Fruit fly (Drosophila melanogaster) whole organism, embryonic: Measurements from ENCODE around the gene Chro.

ENCODE experiments used
- Atf-2 ChIP-seq: fragments of 200-800 bp; sonication (Bioruptor generic); optimal IDR thresholded peaks from 2 replicates; lab custom pipeline; 2016; ENCODE audit warnings: missing biosample characterization, missing genetic modification characterization
- Atf3 ChIP-seq: fragments of 200-800 bp; sonication (Bioruptor generic); optimal IDR thresholded peaks from 3 replicates; lab custom pipeline; 2016; ENCODE audit warnings: missing biosample characterization, missing genetic modification characterization
- Bdp1 ChIP-seq: fragments of 200-800 bp; sonication (Bioruptor generic); optimal IDR thresholded peaks from 3 replicates; lab custom pipeline; 2016; ENCODE audit warnings: missing biosample characterization, missing genetic modification characterization
- C15 ChIP-seq: fragments of 200-800 bp; sonication (Bioruptor generic); IDR thresholded peaks from 3 replicates; pipeline ENCODE4 v1.3.6; 2022; ENCODE audit warnings: missing biosample characterization, missing genetic modification characterization
- CG11085 ChIP-seq: fragments of 200-800 bp; sonication (Bioruptor generic); IDR thresholded peaks from 2 replicates; pipeline ENCODE4 v1.3.6; 2022; ENCODE audit warnings: missing biosample characterization, missing genetic modification characterization
- CG11093 ChIP-seq: fragments of 200-800 bp; sonication (Bioruptor generic); IDR thresholded peaks from 3 replicates; pipeline ENCODE4 v1.3.6; 2022; ENCODE audit warnings: missing biosample characterization, missing genetic modification characterization
- CG12219 ChIP-seq: fragments of 200-800 bp; sonication (Bioruptor generic); optimal IDR thresholded peaks from 3 replicates; lab custom pipeline; 2018; ENCODE audit warnings: missing biosample characterization, mild to moderate bottlenecking, missing genetic modification characterization
- CG12942 ChIP-seq: fragments of 200-800 bp; sonication (Bioruptor generic); optimal IDR thresholded peaks from 3 replicates; lab custom pipeline; 2016; ENCODE audit warnings: missing biosample characterization, missing genetic modification characterization
- CG13624 ChIP-seq: fragments of 200-800 bp; sonication (Bioruptor generic); optimal IDR thresholded peaks from 2 replicates; lab custom pipeline; 2016; ENCODE audit warnings: missing biosample characterization, missing genetic modification characterization
- CG14050 ChIP-seq: fragments of 200-800 bp; sonication (Bioruptor generic); IDR thresholded peaks from 3 replicates; pipeline ENCODE4 v1.3.6; 2022; ENCODE audit warnings: missing biosample characterization, missing genetic modification characterization
- CG14667 ChIP-seq: fragments of 200-800 bp; sonication (Bioruptor generic); IDR thresholded peaks from 2 replicates; pipeline ENCODE4 v1.3.6; 2022; ENCODE audit warnings: missing biosample characterization, missing genetic modification characterization
- CG14860 ChIP-seq: fragments of 200-800 bp; sonication (Bioruptor generic); IDR thresholded peaks from 3 replicates; pipeline ENCODE4 v1.3.6; 2022; ENCODE audit warnings: missing biosample characterization, missing genetic modification characterization; ENCODE audit not compliant: partially characterized antibody
- CG1529 ChIP-seq: fragments of 200-800 bp; sonication (Bioruptor generic); optimal IDR thresholded peaks from 3 replicates; lab custom pipeline; 2018; ENCODE audit warnings: missing biosample characterization, missing genetic modification characterization
- CG16813 ChIP-seq: fragments of 200-800 bp; sonication (Bioruptor generic); IDR thresholded peaks from 3 replicates; pipeline ENCODE4 v1.3.6; 2022; ENCODE audit warnings: missing biosample characterization, missing genetic modification characterization; ENCODE audit not compliant: partially characterized antibody
- CG17328 ChIP-seq: fragments of 200-800 bp; sonication (Bioruptor generic); IDR thresholded peaks from 2 replicates; pipeline ENCODE4 v1.3.6; 2022; ENCODE audit warnings: missing biosample characterization, missing genetic modification characterization
- CG1792 ChIP-seq: fragments of 200-800 bp; sonication (Bioruptor generic); optimal IDR thresholded peaks from 2 replicates; lab custom pipeline; 2016; ENCODE audit warnings: missing biosample characterization, missing genetic modification characterization
- CG18262 ChIP-seq: fragments of 200-800 bp; optimal IDR thresholded peaks from 3 replicates; lab custom pipeline; 2019; ENCODE audit warnings: missing biosample characterization, mild to moderate bottlenecking, missing genetic modification characterization, moderate library complexity
- CG2712 ChIP-seq: fragments of 200-800 bp; optimal IDR thresholded peaks from 3 replicates; lab custom pipeline; 2019; ENCODE audit warnings: missing biosample characterization, mild to moderate bottlenecking, missing genetic modification characterization, moderate library complexity
- CG32772 ChIP-seq: fragments of 200-800 bp; sonication (Bioruptor generic); IDR thresholded peaks from 2 replicates; pipeline ENCODE4 v1.3.6; 2022; ENCODE audit warnings: missing biosample characterization, missing genetic modification characterization
- CG34224 ChIP-seq: fragments of 200-800 bp; sonication (Bioruptor generic); IDR thresholded peaks from 3 replicates; pipeline ENCODE4 v1.3.6; 2022; ENCODE audit warnings: missing biosample characterization, missing genetic modification characterization; ENCODE audit not compliant: partially characterized antibody
- CG42726 ChIP-seq: fragments of 200-800 bp; sonication (Bioruptor generic); IDR thresholded peaks from 2 replicates; pipeline ENCODE4 v1.3.6; 2022; ENCODE audit warnings: missing biosample characterization, missing genetic modification characterization; ENCODE audit not compliant: partially characterized antibody
- CG4854 ChIP-seq: fragments of 200-800 bp; sonication (Bioruptor generic); optimal IDR thresholded peaks from 2 replicates; lab custom pipeline; 2016; ENCODE audit warnings: missing biosample characterization, missing genetic modification characterization, inconsistent platforms
- CG6175 ChIP-seq: fragments of 200-800 bp; sonication (Bioruptor generic); IDR thresholded peaks from 3 replicates; pipeline ENCODE4 v1.3.6; 2022; ENCODE audit warnings: missing biosample characterization, missing genetic modification characterization
- CG7357 ChIP-seq: fragments of 200-800 bp; sonication (Bioruptor generic); IDR thresholded peaks from 3 replicates; pipeline ENCODE4 v1.3.6; 2022; ENCODE audit warnings: missing biosample characterization, missing genetic modification characterization
- CG8478 ChIP-seq: fragments of >200 bp; optimal IDR thresholded peaks from 2 replicates; lab custom pipeline; 2018
- CG8924 ChIP-seq: fragments of 200-800 bp; optimal IDR thresholded peaks from 3 replicates; lab custom pipeline; 2019; ENCODE audit warnings: missing biosample characterization, mild to moderate bottlenecking, missing genetic modification characterization, moderate library complexity
- D19A ChIP-seq: fragments of 200-800 bp; optimal IDR thresholded peaks from 3 replicates; lab custom pipeline; 2019; ENCODE audit warnings: missing biosample characterization, mild to moderate bottlenecking, missing genetic modification characterization, moderate library complexity
- Dll ChIP-seq: fragments of 200-800 bp; sonication (Bioruptor generic); IDR thresholded peaks from 4 replicates; pipeline ENCODE4 v1.3.6; 2022; ENCODE audit warnings: missing biosample characterization, missing genetic modification characterization; ENCODE audit not compliant: partially characterized antibody
- GATAe ChIP-seq: fragments of 200-800 bp; sonication (Bioruptor generic); conservative IDR thresholded peaks from 2 replicates; pipeline ENCODE4 v1.3.6; 2022; ENCODE audit warnings: missing biosample characterization, missing genetic modification characterization
- HLHmδ ChIP-seq: fragments of 200-800 bp; sonication (Bioruptor generic); optimal IDR thresholded peaks from 2 replicates; lab custom pipeline; 2018; ENCODE audit warnings: missing biosample characterization, mild to moderate bottlenecking, missing genetic modification characterization, moderate library complexity
- Hmr ChIP-seq: fragments of 200-800 bp; sonication (Bioruptor generic); optimal IDR thresholded peaks from 3 replicates; lab custom pipeline; 2017; ENCODE audit warnings: mild to moderate bottlenecking, missing biosample characterization, missing genetic modification reagents, missing genetic modification characterization
- Lim3 ChIP-seq: fragments of 200-800 bp; sonication (Bioruptor generic); IDR thresholded peaks from 2 replicates; pipeline ENCODE4 v1.3.6; 2022; ENCODE audit warnings: missing biosample characterization, missing genetic modification characterization
- Lpt ChIP-seq: fragments of >200 bp; optimal IDR thresholded peaks from 2 replicates; lab custom pipeline; 2018; ENCODE audit warnings: missing biosample characterization, missing genetic modification characterization
- Med ChIP-seq: fragments of 200-800 bp; sonication (Bioruptor generic); peaks from one replicate; lab custom pipeline; 2016; ENCODE audit warnings: missing biosample characterization, missing genetic modification characterization, mild to moderate bottlenecking, inconsistent platforms, moderate library complexity
- Mrtf ChIP-seq: fragments of 200-800 bp; sonication (Bioruptor generic); IDR thresholded peaks from 3 replicates; pipeline ENCODE4 v1.3.6; 2022; ENCODE audit warnings: missing biosample characterization, missing genetic modification characterization
- Sry-β ChIP-seq: fragments of 200-800 bp; sonication (Bioruptor generic); optimal IDR thresholded peaks from 2 replicates; lab custom pipeline; 2018; ENCODE audit warnings: missing biosample characterization, mild to moderate bottlenecking, missing genetic modification characterization, moderate library complexity
- ab ChIP-seq: fragments of 200-800 bp; sonication (Bioruptor generic); optimal IDR thresholded peaks from 2 replicates; lab custom pipeline; 2016; ENCODE audit warnings: missing biosample characterization, missing genetic modification characterization
- ara ChIP-seq: fragments of 200-800 bp; sonication (Bioruptor generic); IDR thresholded peaks from 2 replicates; pipeline ENCODE4 v1.3.6; 2022; ENCODE audit warnings: missing biosample characterization, missing genetic modification characterization
- fd64A ChIP-seq: fragments of 200-800 bp; sonication (Bioruptor generic); optimal IDR thresholded peaks from 3 replicates; lab custom pipeline; 2018; ENCODE audit warnings: missing biosample characterization, mild to moderate bottlenecking, missing genetic modification characterization
- fd96Cb ChIP-seq: fragments of 200-800 bp; sonication (Bioruptor generic); optimal IDR thresholded peaks from 2 replicates; lab custom pipeline; 2018; ENCODE audit warnings: missing biosample characterization, mild to moderate bottlenecking, missing genetic modification characterization, moderate library complexity
- ftz-f1 ChIP-seq: fragments of 200-800 bp; sonication (Bioruptor generic); optimal IDR thresholded peaks from 2 replicates; lab custom pipeline; 2016; ENCODE audit warnings: missing biosample characterization, missing genetic modification characterization
- jigr1 ChIP-seq: fragments of 200-800 bp; sonication (Bioruptor generic); IDR thresholded peaks from 3 replicates; pipeline ENCODE4 v1.3.6; 2022; ENCODE audit warnings: missing biosample characterization, missing genetic modification characterization
- lab ChIP-seq: fragments of 200-800 bp; sonication (Bioruptor generic); optimal IDR thresholded peaks from 3 replicates; lab custom pipeline; 2017; ENCODE audit warnings: missing biosample characterization, missing genetic modification characterization, mild to moderate bottlenecking, moderate library complexity, missing genetic modification reagents
- mld ChIP-seq: fragments of 200-800 bp; sonication (Bioruptor generic); IDR thresholded peaks from 3 replicates; pipeline ENCODE4 v1.3.6; 2022; ENCODE audit warnings: missing biosample characterization, missing genetic modification characterization; ENCODE audit not compliant: partially characterized antibody
- nerfin-2 ChIP-seq: fragments of 200-800 bp; sonication (Bioruptor generic); IDR thresholded peaks from 2 replicates; pipeline ENCODE4 v1.3.6; 2022; ENCODE audit warnings: missing biosample characterization, missing genetic modification characterization; ENCODE audit not compliant: partially characterized antibody
- nmo ChIP-seq: fragments of 200-800 bp; sonication (Bioruptor generic); optimal IDR thresholded peaks from 2 replicates; lab custom pipeline; 2018; ENCODE audit warnings: missing biosample characterization, mild to moderate bottlenecking, missing genetic modification characterization, moderate library complexity
- peb ChIP-seq: fragments of 200-800 bp; sonication (Bioruptor generic); IDR thresholded peaks from 2 replicates; pipeline ENCODE4 v1.3.6; 2022; ENCODE audit warnings: missing biosample characterization, missing genetic modification characterization
- ssp ChIP-seq: fragments of 200-800 bp; sonication (Bioruptor generic); IDR thresholded peaks from 2 replicates; pipeline ENCODE4 v1.3.6; 2022; ENCODE audit warnings: missing biosample characterization, missing genetic modification characterization
- stc ChIP-seq: fragments of 200-800 bp; sonication (Bioruptor generic); IDR thresholded peaks from 2 replicates; pipeline ENCODE4 v1.3.6; 2022; ENCODE audit warnings: missing biosample characterization, missing genetic modification characterization
- sug ChIP-seq: fragments of 200-800 bp; optimal IDR thresholded peaks from 2 replicates; lab custom pipeline; 2019; ENCODE audit warnings: missing biosample characterization, mild to moderate bottlenecking, missing genetic modification characterization, moderate library complexity
- tll ChIP-seq, 2 experiments: fragments of 200-800 bp in 1 of 2; fragments of >200 bp in 1 of 2; sonication (Bioruptor generic) in 1 of 2; optimal IDR thresholded peaks; 2 replicates each; lab custom pipeline; 2017 to 2019; ENCODE audit warnings: missing biosample characterization in 2 of 2, missing genetic modification characterization in 2 of 2, mild to moderate bottlenecking in 1 of 2, moderate library complexity in 1 of 2
- trem ChIP-seq: fragments of 200-800 bp; optimal IDR thresholded peaks from 3 replicates; lab custom pipeline; 2019; ENCODE audit warnings: missing biosample characterization, mild to moderate bottlenecking, missing genetic modification characterization, moderate library complexity

Gene Chro

dm6 chr3L:22843094-22843493 lies 35.7 kb downstream of the Chro start (continued):
- no peak for TF ChIP-seq CG8478 (lab: Kevin White, UChicago)
- TF ChIP-seq Hmr (GFP tag; lab: Kevin White, UChicago): no peak
- TF ChIP-seq nmo (GFP tag; lab: Kevin White, UChicago): no peak
- TF ChIP-seq Atf3 (GFP tag; lab: Kevin White, UChicago): no peak
- peak; percentile 82 for TF ChIP-seq nerfin-2 (GFP tag; lab: Robert Waterston, UW)
- no peak for TF ChIP-seq fd96Cb (tag; lab: Kevin White, UChicago)
- no peak for TF ChIP-seq ftz-f1
- no peak for TF ChIP-seq peb (GFP tag; lab: Robert Waterston, UW)
- peak; percentile 88 for TF ChIP-seq CG16813 (GFP tag; lab: Robert Waterston, UW)
- TF ChIP-seq Lim3 (GFP tag; lab: Robert Waterston, UW): no peak
- TF ChIP-seq CG6175 (GFP tag; lab: Robert Waterston, UW): no peak
- no peak for TF ChIP-seq tll (GFP tag; optimal IDR thresholded peaks at IDR 0.05; lab: Kevin White, UChicago)
- peak; percentile 78; the same call in 1 of the 2 replicates for TF ChIP-seq CG42726 (GFP tag; lab: Robert Waterston, UW)
- TF ChIP-seq Atf-2 (GFP tag; lab: Kevin White, UChicago): no peak
- no peak for TF ChIP-seq CG8924
- no peak for TF ChIP-seq CG18262
- TF ChIP-seq Med (GFP tag; lab: Kevin White, UChicago): peak; percentile 21
- no peak for TF ChIP-seq ab (GFP tag; lab: Kevin White, UChicago)
- TF ChIP-seq CG11085 (GFP tag; lab: Robert Waterston, UW): no peak
- TF ChIP-seq CG14050 (GFP tag; lab: Robert Waterston, UW): no peak
- TF ChIP-seq CG34224 (GFP tag; lab: Robert Waterston, UW): peak; percentile 70
- TF ChIP-seq CG17328: no peak
- TF ChIP-seq Mrtf (GFP tag; lab: Robert Waterston, UW): no peak
- TF ChIP-seq CG7357 (GFP tag; lab: Robert Waterston, UW): no peak
- no peak for TF ChIP-seq trem (tag; lab: Kevin White, UChicago)
- TF ChIP-seq CG13624: no peak
- TF ChIP-seq sug: no peak
- no peak for TF ChIP-seq Lpt (GFP tag; lab: Kevin White, UChicago)
- TF ChIP-seq CG14860 (GFP tag; lab: Robert Waterston, UW): peak; percentile 77
- no peak for TF ChIP-seq stc (GFP tag; lab: Robert Waterston, UW)
- TF ChIP-seq HLHmδ (GFP tag; lab: Kevin White, UChicago): no peak
- no peak for TF ChIP-seq CG32772 (GFP tag; lab: Robert Waterston, UW)
- TF ChIP-seq GATAe: no peak
- no peak for TF ChIP-seq CG11093
- no peak for TF ChIP-seq jigr1 (GFP tag; lab: Robert Waterston, UW)
- TF ChIP-seq CG14667: no peak
- TF ChIP-seq Bdp1 (GFP tag; lab: Kevin White, UChicago): peak; percentile 98
- no peak for TF ChIP-seq CG1792 (GFP tag; lab: Kevin White, UChicago)
- TF ChIP-seq ssp (GFP tag; lab: Robert Waterston, UW): no peak

- TF ChIP-seq CG12942 (GFP tag; lab: Kevin White, UChicago) (no peak), CG12219 (GFP tag; lab: Kevin White, UChicago) (no peak), ara (GFP tag; lab: Robert Waterston, UW) (0 out of 2 replicates have a peak, but pooled peaks have one; percentile 9), CG2712 (tag; lab: Kevin White, UChicago) (no peak), lab (GFP tag; lab: Kevin White, UChicago) (no peak), Dll (GFP tag; lab: Robert Waterston, UW) (no peak), C15 (GFP tag; lab: Robert Waterston, UW) (no peak), D19A (tag; lab: Kevin White, UChicago) (no peak), GATAe (0 out of 2 replicates have a peak, but pooled peaks have one; percentile 21), CG1529 (GFP tag; lab: Kevin White, UChicago) (no peak), CG4854 (no peak), ssp (GFP tag; lab: Robert Waterston, UW) (no peak), Sry-β (GFP tag; lab: Kevin White, UChicago) (no peak), mld (GFP tag; lab: Robert Waterston, UW) (no peak), fd64A (GFP tag; lab: Kevin White, UChicago) (no peak)
These were observed 39.0 kb downstream of the Chro start for dm6 chr3L:22839726-22840228.
